Fruit fly (Drosophila melanogaster): ENCODE results near the gene CG34132.

DNA sequence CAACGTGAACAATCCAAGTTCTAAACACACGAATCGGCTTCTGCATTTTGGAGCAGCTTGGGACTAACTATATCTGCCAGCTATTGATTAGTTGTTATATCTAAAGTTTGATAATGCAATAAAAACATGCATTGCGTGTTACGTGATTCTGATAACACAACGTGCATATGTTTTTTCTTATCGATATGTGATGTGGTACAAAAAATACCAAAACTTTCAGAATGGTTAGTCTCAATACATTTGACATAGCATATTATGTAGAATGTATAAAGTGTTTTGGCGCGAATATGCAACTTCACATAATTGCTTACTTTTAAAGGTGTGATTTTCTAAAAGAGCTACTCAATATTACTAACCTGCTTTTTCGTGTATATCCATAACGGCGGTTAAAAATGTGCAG lies 649 bp downstream of the CG34132 start:
- TF ChIP-seq inv (GFP tag; IDR thresholded peaks at IDR 0.05; ENCODE audit: partially characterized antibody), result peak; percentile 62
- TF ChIP-seq CG16863 (GFP tag; optimal IDR thresholded peaks at IDR 0.05), result no peak
- peak; percentile 24; the same call in 1 of the 2 replicates for TF ChIP-seq CG2129 (GFP tag; IDR thresholded peaks at IDR 0.05; ENCODE audit: partially characterized antibody)
- TF ChIP-seq Rfx (GFP tag; IDR thresholded peaks at IDR 0.05), result no peak
- TF ChIP-seq abd-A (tag; optimal IDR thresholded peaks at IDR 0.05), result no peak
- no peak for TF ChIP-seq so (GFP tag; IDR thresholded peaks at IDR 0.05)
- no peak for TF ChIP-seq ttk (GFP tag; IDR thresholded peaks at IDR 0.05)
- no peak for TF ChIP-seq unpg (GFP tag; optimal IDR thresholded peaks at IDR 0.05)
- no peak for TF ChIP-seq jumu (GFP tag; optimal IDR thresholded peaks at IDR 0.05)
- TF ChIP-seq Dbx (GFP tag; IDR thresholded peaks at IDR 0.05), result no peak
- TF ChIP-seq lov (optimal IDR thresholded peaks at IDR 0.05), result no peak
- no peak for TF ChIP-seq lov (GFP tag; IDR thresholded peaks at IDR 0.05)
- TF ChIP-seq Sry-β (GFP tag; optimal IDR thresholded peaks at IDR 0.05), result no peak

Data from whole organism, embryonic.